Fruit fly (Drosophila melanogaster): ENCODE results near the gene CG10077.
A peak's percentile ranks its signal among the peaks of the same experiment; 100 is the strongest.

Gene CG10077

DNA sequence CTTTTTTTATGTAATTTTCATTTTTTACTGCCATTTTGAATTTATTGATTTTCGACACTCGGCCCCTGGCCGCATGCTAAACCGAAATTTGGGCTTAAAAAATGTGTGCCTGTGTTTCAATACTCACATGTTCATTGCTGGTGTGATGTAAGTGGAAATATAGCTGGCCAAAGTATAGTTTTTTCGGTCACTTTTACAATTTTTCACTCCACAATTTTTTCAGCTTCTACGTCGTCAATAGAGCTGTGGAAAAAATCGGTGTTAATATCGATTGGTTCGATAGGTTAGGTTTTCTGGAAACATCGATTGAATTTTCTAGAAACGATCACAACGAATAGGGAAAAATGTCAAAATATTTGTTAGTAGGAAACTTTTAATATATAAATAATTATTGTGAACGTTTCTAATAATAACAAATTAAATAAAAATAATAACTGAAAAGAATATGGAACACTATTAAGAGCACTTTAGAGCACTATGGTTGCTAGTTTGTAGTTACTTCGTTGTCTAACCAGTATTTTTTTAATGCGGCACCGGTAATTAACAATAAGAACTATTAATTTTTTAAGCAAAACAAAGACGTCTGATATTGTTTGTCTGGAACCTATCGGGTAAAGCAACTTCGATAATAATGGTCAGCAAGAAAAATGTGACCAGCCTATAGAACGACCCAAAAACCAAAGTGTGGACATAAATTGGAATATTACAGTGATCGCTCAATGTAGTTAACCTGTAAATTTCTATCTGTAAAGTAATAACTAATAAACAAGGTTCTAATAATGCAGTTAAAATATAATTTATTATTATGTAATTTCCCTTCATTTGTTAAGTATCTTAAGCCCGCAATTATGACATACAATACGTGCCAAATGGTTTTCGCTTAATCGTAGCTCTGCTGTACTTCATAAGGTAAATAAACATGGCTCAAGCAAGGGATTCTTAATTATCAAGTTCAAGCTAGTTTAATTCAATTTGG is at the start of gene CG10077, which contains the start of gene CG9948:
Gene CG10077 (minus strand): TSS at position 651 of the 976 bp plus-strand sequence.
Gene CG9948 (plus strand): TSS at position 738 of the 976 bp plus-strand sequence.
- TF ChIP-seq Hnf4 (GFP tag; optimal IDR thresholded peaks at IDR 0.05) (peak; percentile 85), dl (GFP tag; optimal IDR thresholded peaks at IDR 0.05; ENCODE audit: insufficient read depth in 1 of 2, partially characterized antibody in 2 of 2) (no peak), Mio (GFP tag; optimal IDR thresholded peaks at IDR 0.05) (peak; percentile 29), Dif (GFP tag; optimal IDR thresholded peaks at IDR 0.05; ENCODE audit: partially characterized antibody) (no peak), GATAd (GFP tag; optimal IDR thresholded peaks at IDR 0.05) (no peak), CG32264 (GFP tag; optimal IDR thresholded peaks at IDR 0.05) (peak; percentile 41), sv (GFP tag; optimal IDR thresholded peaks at IDR 0.05) (peak; percentile 80), dsf (GFP tag; optimal IDR thresholded peaks at IDR 0.05; ENCODE audit: borderline replicate concordance) (peak; percentile 59), sage (GFP tag; optimal IDR thresholded peaks at IDR 0.05) (peak; percentile 90), fru (GFP tag; optimal IDR thresholded peaks at IDR 0.05) (peak; percentile 86), Sp1 (GFP tag; optimal IDR thresholded peaks at IDR 0.05) (peak; percentile 91), HLH106 (tag; optimal IDR thresholded peaks at IDR 0.05) (peak; percentile 94), br (GFP tag; optimal IDR thresholded peaks at IDR 0.05) (peak; percentile 82), Hr83 (GFP tag; optimal IDR thresholded peaks at IDR 0.05; ENCODE audit: poor library complexity, severe bottlenecking) (no peak), brk (GFP tag; optimal IDR thresholded peaks at IDR 0.05) (peak; percentile 90), OdsH (GFP tag; optimal IDR thresholded peaks at IDR 0.05) (peak; percentile 89), tai (GFP tag; optimal IDR thresholded peaks at IDR 0.05) (no peak), rgr (GFP tag; optimal IDR thresholded peaks at IDR 0.05) (peak; percentile 92), N (GFP tag; optimal IDR thresholded peaks at IDR 0.05) (no peak), Myc (optimal IDR thresholded peaks at IDR 0.05) (no peak), ey (GFP tag; optimal IDR thresholded peaks at IDR 0.05) (peak; percentile 87), usp (GFP tag; optimal IDR thresholded peaks at IDR 0.05) (no peak), pan (optimal IDR thresholded peaks at IDR 0.05) (no peak), Rel (GFP tag; optimal IDR thresholded peaks at IDR 0.05) (no peak), Rel (tag; optimal IDR thresholded peaks at IDR 0.05) (peak; percentile 76), h (GFP tag; optimal IDR thresholded peaks at IDR 0.05) (peak; percentile 90), dmrt93B (GFP tag; optimal IDR thresholded peaks at IDR 0.05) (peak; percentile 84), foxo (GFP tag; optimal IDR thresholded peaks at IDR 0.05) (peak in 1 of 2 experiments; percentile 93), jim (GFP tag; optimal IDR thresholded peaks at IDR 0.05) (no peak), Jra (GFP tag; optimal IDR thresholded peaks at IDR 0.05) (peak; percentile 53), CrebA (GFP tag; optimal IDR thresholded peaks at IDR 0.05; ENCODE audit: borderline replicate concordance) (no peak), CG9705 (GFP tag; optimal IDR thresholded peaks at IDR 0.05) (peak; percentile 88), lola (GFP tag; optimal IDR thresholded peaks at IDR 0.05) (no peak), Hr78 (GFP tag; optimal IDR thresholded peaks at IDR 0.05) (no peak), psq (GFP tag; optimal IDR thresholded peaks at IDR 0.05) (peak; percentile 83), woc (GFP tag; optimal IDR thresholded peaks at IDR 0.05) (peak; percentile 85), Abd-B (GFP tag; optimal IDR thresholded peaks at IDR 0.05) (no peak), Dfd (GFP tag; optimal IDR thresholded peaks at IDR 0.05) (no peak), Vsx2 (GFP tag; optimal IDR thresholded peaks at IDR 0.05; ENCODE audit: partially characterized antibody) (no peak)

- no peak for TF ChIP-seq Sp1 (GFP tag; optimal IDR thresholded peaks at IDR 0.05)
- no peak for TF ChIP-seq OdsH (GFP tag; optimal IDR thresholded peaks at IDR 0.05)
- no peak for TF ChIP-seq ey (GFP tag; optimal IDR thresholded peaks at IDR 0.05)
- TF ChIP-seq Vsx2 (GFP tag; optimal IDR thresholded peaks at IDR 0.05; ENCODE audit: partially characterized antibody): no peak
- TF ChIP-seq N (GFP tag; optimal IDR thresholded peaks at IDR 0.05): no peak
Measured at dm6 chr3L:7003132-7003531, 47.4 kb upstream of the CG10077 start.

Measured in whole organism, wandering third instar larva.